Fruit fly (Drosophila melanogaster) whole organism: ENCODE data around the gene shtd.

Experiments used
- pan ChIP-seq: fragments of >200 bp; optimal IDR thresholded peaks from 2 replicates; lab custom pipeline; 2017
- usp ChIP-seq: fragments of >200 bp; optimal IDR thresholded peaks from 2 replicates; lab custom pipeline; 2017; ENCODE audit warnings: missing biosample characterization, missing genetic modification characterization, mixed read lengths

DNA sequence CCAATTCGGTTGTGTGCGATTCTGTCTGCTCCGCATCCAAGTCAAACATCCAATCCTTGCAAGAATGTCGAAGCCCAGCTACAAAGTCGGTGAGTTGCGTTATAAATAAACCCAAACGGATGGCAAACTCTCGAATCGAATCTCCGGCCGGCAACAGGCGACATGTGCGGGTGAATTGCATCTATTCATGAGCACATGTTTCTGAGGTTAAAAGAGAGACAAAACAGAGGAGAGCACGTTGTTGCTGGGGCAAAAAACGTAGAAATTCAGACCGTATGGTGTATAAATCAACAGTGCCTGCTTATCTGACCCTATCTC lies 12.0 kb downstream of the shtd start:
- no peak for TF ChIP-seq usp (GFP tag; lab: Kevin White, UChicago)
- TF ChIP-seq pan = no peak
